Fruit fly (Drosophila melanogaster): Measurements from ENCODE around the gene f.

The f gene

DNA sequence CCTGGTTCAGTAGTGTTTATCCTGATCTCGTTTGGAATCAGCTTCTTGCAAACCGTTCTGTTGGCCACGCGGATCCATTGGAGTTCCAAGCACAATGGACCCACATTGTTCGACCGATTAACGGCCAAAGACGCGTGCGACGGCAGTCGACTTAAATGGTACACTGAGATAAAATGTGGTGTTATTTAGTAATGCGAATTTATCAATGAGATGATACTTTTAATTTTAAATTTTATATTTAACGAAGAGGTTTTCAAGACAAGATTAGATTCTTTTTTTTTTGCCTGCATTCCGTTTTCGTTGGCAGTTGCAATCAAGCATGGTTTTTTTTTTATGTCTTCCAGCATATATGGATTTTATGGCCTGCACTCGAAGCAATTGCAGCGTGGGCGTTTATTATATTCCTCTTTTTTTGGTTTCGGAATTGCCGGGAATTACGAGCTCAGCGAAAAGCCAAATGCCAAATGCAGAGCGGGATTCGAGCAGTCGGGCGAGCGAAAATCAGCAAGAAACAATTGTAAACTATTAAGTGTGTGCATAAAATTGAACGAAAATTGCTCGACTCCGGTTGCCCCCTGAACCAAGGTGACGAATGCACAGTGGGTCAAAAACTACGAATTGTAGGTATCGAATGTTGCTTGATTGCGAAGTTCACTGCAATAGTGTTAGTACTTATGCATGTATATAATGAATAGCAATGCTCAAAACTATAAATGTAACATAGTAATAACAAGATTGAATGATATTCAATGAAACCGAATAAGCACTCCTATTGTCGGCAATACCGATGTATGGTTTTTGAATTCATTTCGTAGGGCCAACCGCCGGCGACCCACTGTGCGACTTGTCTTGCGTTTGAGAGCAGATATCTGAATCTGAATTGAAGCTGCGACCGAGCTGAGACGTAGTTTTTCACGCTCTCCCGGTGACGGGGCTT lies 66.4 kb downstream of the f start (continued):
- TF ChIP-seq Dll (GFP tag; IDR thresholded peaks at IDR 0.05; ENCODE audit: partially characterized antibody) = 0 out of 4 replicates have a peak, but pooled peaks have one; percentile 23
- no peak for TF ChIP-seq rib (GFP tag; IDR thresholded peaks at IDR 0.05)
- peak; percentile 6 for TF ChIP-seq CG3163 (GFP tag; optimal IDR thresholded peaks at IDR 0.05)
- TF ChIP-seq CG3847 (GFP tag; IDR thresholded peaks at IDR 0.05) = peak; percentile 68
- peak; percentile 67 for TF ChIP-seq CG12659 (GFP tag; optimal IDR thresholded peaks at IDR 0.05)
- peak; percentile 65 for TF ChIP-seq CG12155 (GFP tag; optimal IDR thresholded peaks at IDR 0.05)
- TF ChIP-seq H2.0 (GFP tag; IDR thresholded peaks at IDR 0.05) = peak; percentile 56; the same call in 1 of the 2 replicates
- peak; percentile 1 for TF ChIP-seq pzg (GFP tag; optimal IDR thresholded peaks at IDR 0.05)
- TF ChIP-seq nerfin-1 (tag; optimal IDR thresholded peaks at IDR 0.05) = peak; percentile 49
- TF ChIP-seq amos (GFP tag; IDR thresholded peaks at IDR 0.05; ENCODE audit: partially characterized antibody) = peak; percentile 30; the same call in 1 of the 2 replicates
- peak; percentile 62 for TF ChIP-seq Aef1 (GFP tag; IDR thresholded peaks at IDR 0.05)
- peak; percentile 47 for TF ChIP-seq CG1233 (GFP tag; optimal IDR thresholded peaks at IDR 0.05)
- no peak for TF ChIP-seq CG2129 (GFP tag; IDR thresholded peaks at IDR 0.05; ENCODE audit: partially characterized antibody)
- TF ChIP-seq Sry-β (GFP tag; optimal IDR thresholded peaks at IDR 0.05) = no peak
- TF ChIP-seq B-H2 (GFP tag; optimal IDR thresholded peaks at IDR 0.05) = peak; percentile 86
- TF ChIP-seq tna (GFP tag; IDR thresholded peaks at IDR 0.05; ENCODE audit: partially characterized antibody) = no peak
- TF ChIP-seq CG18262 (tag; optimal IDR thresholded peaks at IDR 0.05) = peak; percentile 52
- peak; percentile 28 for TF ChIP-seq CG2875 (GFP tag; optimal IDR thresholded peaks at IDR 0.05)
- TF ChIP-seq scrt (GFP tag; optimal IDR thresholded peaks at IDR 0.05) = no peak
- TF ChIP-seq vnd (GFP tag; IDR thresholded peaks at IDR 0.05; ENCODE audit: partially characterized antibody) = 0 out of 3 replicates have a peak, but pooled peaks have one; percentile 39
- peak; percentile 70 for TF ChIP-seq Ets65A (GFP tag)
- TF ChIP-seq CG17802 (tag; optimal IDR thresholded peaks at IDR 0.05) = no peak
- no peak for TF ChIP-seq sna (GFP tag; IDR thresholded peaks at IDR 0.05; ENCODE audit: partially characterized antibody)
- 0 out of 3 replicates have a peak, but pooled peaks have one; percentile 49 for TF ChIP-seq CG2889 (GFP tag; IDR thresholded peaks at IDR 0.05)
- TF ChIP-seq usp (GFP tag; optimal IDR thresholded peaks at IDR 0.05) = no peak
- no peak for TF ChIP-seq CG15601 (tag; optimal IDR thresholded peaks at IDR 0.05)
- TF ChIP-seq org-1 (GFP tag; optimal IDR thresholded peaks at IDR 0.05) = peak; percentile 77
- peak; percentile 57 for TF ChIP-seq HLH3B (GFP tag; IDR thresholded peaks at IDR 0.05)
- peak; percentile 72 for TF ChIP-seq CG7556 (GFP tag; optimal IDR thresholded peaks at IDR 0.05)
- TF ChIP-seq tap (tag; optimal IDR thresholded peaks at IDR 0.05) = peak; percentile 23
- TF ChIP-seq Tbp (GFP tag; optimal IDR thresholded peaks at IDR 0.05) = no peak
- TF ChIP-seq CG15011 (GFP tag; optimal IDR thresholded peaks at IDR 0.05) = peak; percentile 21
- peak; percentile 33 for TF ChIP-seq CG17912 (GFP tag; optimal IDR thresholded peaks at IDR 0.05)
- TF ChIP-seq CG8944 (GFP tag; optimal IDR thresholded peaks at IDR 0.05) = peak; percentile 36
- TF ChIP-seq E2f2 (GFP tag; IDR thresholded peaks at IDR 0.05) = peak; percentile 49; the same call in 1 of the 2 replicates
- TF ChIP-seq otp (GFP tag; IDR thresholded peaks at IDR 0.05) = peak; percentile 59; the same call in 1 of the 3 replicates
- peak; percentile 53 for TF ChIP-seq CG17359 (tag; optimal IDR thresholded peaks at IDR 0.05)
- no peak for TF ChIP-seq Vsx1 (GFP tag; optimal IDR thresholded peaks at IDR 0.05)
- TF ChIP-seq Ravus (GFP tag; IDR thresholded peaks at IDR 0.05) = peak; percentile 2; the same call in 1 of the 2 replicates
- peak; percentile 37 for TF ChIP-seq phol (tag; optimal IDR thresholded peaks at IDR 0.05)
- TF ChIP-seq MESR4 (GFP tag; optimal IDR thresholded peaks at IDR 0.05) = no peak
- TF ChIP-seq sim (GFP tag; IDR thresholded peaks at IDR 0.05) = 0 out of 2 replicates have a peak, but pooled peaks have one; percentile 30
- peak; percentile 12 for TF ChIP-seq oc (tag; optimal IDR thresholded peaks at IDR 0.05)
- TF ChIP-seq tll (GFP tag; optimal IDR thresholded peaks at IDR 0.05) = no peak
- TF ChIP-seq bigmax (GFP tag; optimal IDR thresholded peaks at IDR 0.05) = no peak
- no peak for TF ChIP-seq CG13123 (GFP tag; optimal IDR thresholded peaks at IDR 0.05)
- TF ChIP-seq CG16813 (GFP tag; IDR thresholded peaks at IDR 0.05; ENCODE audit: partially characterized antibody) = no peak

Data from whole organism, embryonic.